Worm (Caenorhabditis elegans) whole organism, midembryonic: ENCODE results near the gene str-96.

Source experiments
- T22C8.4 ChIP-seq: fragments of 200-800 bp; sonication (Bioruptor generic); IDR thresholded peaks from 2 replicates; pipeline ENCODE4 v1.3.6; 2022; ENCODE audit warnings: missing genetic modification characterization, missing compliant biosample characterization
- cog-1 ChIP-seq: sonication (generic microtip); optimal IDR thresholded peaks from 2 replicates; lab custom pipeline; 2016; ENCODE audit warnings: missing genetic modification characterization, missing compliant biosample characterization
- ztf-29 ChIP-seq: fragments of 200-800 bp; sonication (Bioruptor generic); IDR thresholded peaks from 2 replicates; pipeline ENCODE4 v1.3.6; 2022; ENCODE audit warnings: missing genetic modification reagents, missing genetic modification characterization, missing compliant biosample characterization

ce11 chrV:15259049-15259448 lies 34.7 kb downstream of the str-96 start, which contains the start of gene srsx-37:
- TF ChIP-seq T22C8.4 (GFP tag; lab: Robert Waterston, UW) (no peak), cog-1 (no peak), ztf-29 (no peak)
